Worm (Caenorhabditis elegans): ENCODE results near the gene sem-5.

The sem-5 gene

ce11 chrX:7989155-7989554 is 27.6 kb upstream of the sem-5 start:
- TF ChIP-seq sptf-2 (GFP tag; optimal IDR thresholded peaks at IDR 0.05) (no peak), F10E7.11 (tag; optimal IDR thresholded peaks at IDR 0.05) (no peak), ztf-3 (GFP tag; optimal IDR thresholded peaks at IDR 0.05) (peak; percentile 12), ceh-100 (GFP tag; IDR thresholded peaks at IDR 0.05) (no peak), athp-1 (tag; optimal IDR thresholded peaks at IDR 0.05) (no peak), B0261.1 (tag; optimal IDR thresholded peaks at IDR 0.05) (no peak), mel-28 (tag; optimal IDR thresholded peaks at IDR 0.05; ENCODE audit: borderline replicate concordance) (no peak), nhr-90 (tag; optimal IDR thresholded peaks at IDR 0.05) (no peak), Y53F4B.3 (GFP tag; IDR thresholded peaks at IDR 0.05) (no peak), aptf-2 (GFP tag; conservative IDR thresholded peaks at IDR 0.05) (no peak), B0336.3 (GFP tag; IDR thresholded peaks at IDR 0.05) (no peak), ccch-3 (GFP tag; optimal IDR thresholded peaks at IDR 0.05) (no peak), nhr-27 (tag; optimal IDR thresholded peaks at IDR 0.05) (no peak), T26A5.8 (tag; optimal IDR thresholded peaks at IDR 0.05) (no peak), ztf-26 (tag; optimal IDR thresholded peaks at IDR 0.05) (peak; percentile 39), madf-8 (GFP tag; conservative IDR thresholded peaks at IDR 0.05) (no peak), lsl-1 (GFP tag; optimal IDR thresholded peaks at IDR 0.05) (no peak), F52B5.7 (tag; optimal IDR thresholded peaks at IDR 0.05) (no peak)

ce11 chrX:7988457-7988856 is 26.9 kb upstream of the sem-5 start:
- no peak for TF ChIP-seq B0261.1 (tag; optimal IDR thresholded peaks at IDR 0.05)
- peak; percentile 59; the same call in 1 of the 2 replicates for TF ChIP-seq madf-3 (GFP tag; IDR thresholded peaks at IDR 0.05)

DNA sequence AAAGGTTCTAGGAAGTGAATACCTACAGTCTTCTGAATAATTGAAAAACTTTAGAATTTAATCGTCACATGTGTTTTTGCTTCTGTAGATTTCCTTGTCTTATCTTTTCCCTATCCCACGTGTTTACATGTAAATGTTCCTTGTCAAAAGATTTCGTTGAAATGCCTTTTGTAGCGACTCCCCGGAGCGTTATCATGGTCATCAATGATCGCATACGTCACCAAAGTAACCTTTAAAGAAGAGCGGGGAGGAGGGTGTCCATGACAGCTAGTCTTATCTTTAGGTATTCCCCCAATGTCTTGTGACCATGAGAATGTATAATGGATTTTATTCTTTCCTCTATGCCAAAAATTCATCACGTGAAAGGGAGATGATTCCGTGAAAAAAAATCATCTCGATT is 25.4 kb upstream of the sem-5 start:
- peak; percentile 14 for TF ChIP-seq repo-1 (tag; optimal IDR thresholded peaks at IDR 0.05)
- TF ChIP-seq nhr-80 (tag; optimal IDR thresholded peaks at IDR 0.05) = peak; percentile 43
- peak; percentile 40 for TF ChIP-seq ztf-22 (GFP tag; optimal IDR thresholded peaks at IDR 0.05)
- TF ChIP-seq lin-40 (tag; optimal IDR thresholded peaks at IDR 0.05) = peak; percentile 56
- peak in 1 of 3 experiments; percentile 14 for TF ChIP-seq lin-35 (GFP tag; optimal IDR thresholded peaks at IDR 0.05)
- TF ChIP-seq pha-4 (tag; optimal IDR thresholded peaks at IDR 0.05) = peak; percentile 5
- 0 out of 2 replicates have a peak, but pooled peaks have one; percentile 14 for TF ChIP-seq mcd-1 (GFP tag; IDR thresholded peaks at IDR 0.05)
- peak; percentile 26 for TF ChIP-seq atf-7 (tag; optimal IDR thresholded peaks at IDR 0.05)
- peak; percentile 40; the same call in 1 of the 2 replicates for TF ChIP-seq lin-26 (GFP tag; IDR thresholded peaks at IDR 0.05)
- TF ChIP-seq ztf-26 (tag; optimal IDR thresholded peaks at IDR 0.05) = peak; percentile 62
- TF ChIP-seq B0261.1 (tag; optimal IDR thresholded peaks at IDR 0.05) = no peak
- TF ChIP-seq attf-5 (GFP tag; optimal IDR thresholded peaks at IDR 0.05) = no peak
- TF ChIP-seq let-607 (tag; optimal IDR thresholded peaks at IDR 0.05) = peak in 1 of 2 experiments; percentile 34
- peak; percentile 19 for TF ChIP-seq chd-7 (tag; optimal IDR thresholded peaks at IDR 0.05)
- 0 out of 2 replicates have a peak, but pooled peaks have one; percentile 45 for TF ChIP-seq ceh-40 (GFP tag; IDR thresholded peaks at IDR 0.05)
- TF ChIP-seq K11D2.4 (GFP tag; IDR thresholded peaks at IDR 0.05) = peak; percentile 53; the same call in 1 of the 2 replicates
- TF ChIP-seq Y95B8A.8 (GFP tag; IDR thresholded peaks at IDR 0.05) = no peak
- TF ChIP-seq egl-18 (GFP tag; IDR thresholded peaks at IDR 0.05) = no peak
- TF ChIP-seq bed-1 (GFP tag; IDR thresholded peaks at IDR 0.05) = no peak
- peak; percentile 67 for TF ChIP-seq somi-1 (GFP tag; optimal IDR thresholded peaks at IDR 0.05)
- TF ChIP-seq cebp-1 (GFP tag; IDR thresholded peaks at IDR 0.05) = no peak
- peak; percentile 28 for TF ChIP-seq cebp-1 (tag; optimal IDR thresholded peaks at IDR 0.05)
